Fruit fly (Drosophila melanogaster): ENCODE data around the gene RasGAP1.

dm6 chr3L:9851000-9851671, 3.9 kb downstream of the RasGAP1 start:
- no peak for TF ChIP-seq CG13775 (GFP tag; optimal IDR thresholded peaks at IDR 0.05)
- TF ChIP-seq TFAM (GFP tag; optimal IDR thresholded peaks at IDR 0.05) = no peak
- TF ChIP-seq CG2120 (GFP tag; optimal IDR thresholded peaks at IDR 0.05) = no peak
- no peak for TF ChIP-seq CG14667 (GFP tag; IDR thresholded peaks at IDR 0.05)
- TF ChIP-seq vnd (GFP tag; IDR thresholded peaks at IDR 0.05; ENCODE audit: partially characterized antibody) = no peak
- TF ChIP-seq kni (GFP tag; optimal IDR thresholded peaks at IDR 0.05) = no peak
- TF ChIP-seq Gug (GFP tag; IDR thresholded peaks at IDR 0.05) = no peak
- TF ChIP-seq mam (GFP tag; optimal IDR thresholded peaks at IDR 0.05) = no peak

All from whole organism, embryonic.